Worm (Caenorhabditis elegans) whole organism, L4 larva: ENCODE measurements around the gene med-2.
A peak's percentile ranks its signal among the peaks of the same experiment; 100 is the strongest.

ENCODE experiments used
- D1046.2 ChIP-seq: fragments of 200-800 bp; sonication (Bioruptor generic); IDR thresholded peaks from 2 replicates; pipeline ENCODE4 v1.3.6; 2022; ENCODE audit warnings: missing genetic modification characterization, missing compliant biosample characterization
- F26F4.8 ChIP-seq: fragments of 200-800 bp; sonication (Bioruptor generic); conservative IDR thresholded peaks from 2 replicates; pipeline ENCODE4 v1.3.6; 2022; ENCODE audit warnings: missing genetic modification characterization, missing compliant biosample characterization
- F37D6.2 ChIP-seq: sonication (generic microtip); optimal IDR thresholded peaks from 2 replicates; lab custom pipeline; 2016; ENCODE audit warnings: mild to moderate bottlenecking, missing genetic modification characterization, missing compliant biosample characterization
- R02D3.7 ChIP-seq: fragments of 150-350 bp; sonication (generic microtip); optimal IDR thresholded peaks from 3 replicates; lab custom pipeline; 2014; ENCODE audit warnings: missing biosample characterization, missing genetic modification characterization
- Y105C5A.15 ChIP-seq: fragments of 200-800 bp; sonication (Bioruptor generic); IDR thresholded peaks from 2 replicates; pipeline ENCODE4 v1.3.6; 2022; ENCODE audit warnings: missing genetic modification characterization, missing compliant biosample characterization
- ZK546.5 ChIP-seq, 2 experiments: sonication (generic microtip); optimal IDR thresholded peaks; 2 replicates each; lab custom pipeline; 2017; ENCODE audit warnings: missing biosample characterization in 2 of 2, missing genetic modification characterization in 2 of 2
- aha-1 ChIP-seq: fragments of 150-350 bp; peaks from one replicate; lab custom pipeline; 2014; ENCODE audit warnings: missing biosample characterization, missing genetic modification characterization
- aly-2 ChIP-seq: sonication (generic microtip); optimal IDR thresholded peaks from 2 replicates; lab custom pipeline; 2018; ENCODE audit warnings: missing biosample characterization, missing genetic modification characterization
- ama-1 ChIP-seq: fragments of 150-350 bp; optimal IDR thresholded peaks from 2 replicates; lab custom pipeline; 2014; ENCODE audit warnings: inconsistent platforms, mixed read lengths
- attf-4 ChIP-seq: sonication (generic microtip); optimal IDR thresholded peaks from 3 replicates; lab custom pipeline; 2017; ENCODE audit warnings: missing biosample characterization, missing genetic modification characterization
- ceh-28 ChIP-seq: fragments of 150-350 bp; optimal IDR thresholded peaks from 2 replicates; lab custom pipeline; 2014; ENCODE audit warnings: missing biosample characterization, missing genetic modification reagents, missing genetic modification characterization
- ceh-44 ChIP-seq: fragments of 200-800 bp; sonication (Bioruptor generic); IDR thresholded peaks from 2 replicates; pipeline ENCODE4 v1.3.6; 2022; ENCODE audit warnings: missing genetic modification reagents, missing genetic modification characterization, missing compliant biosample characterization
- ces-1 ChIP-seq: fragments of 150-350 bp; sonication (generic microtip); optimal IDR thresholded peaks from 4 replicates; lab custom pipeline; 2014; ENCODE audit warnings: missing biosample characterization, missing genetic modification reagents, missing genetic modification characterization
- daf-12 ChIP-seq: fragments of 150-350 bp; optimal IDR thresholded peaks from 2 replicates; lab custom pipeline; 2014; ENCODE audit warnings: missing biosample characterization, missing genetic modification reagents, missing genetic modification characterization
- dve-1 ChIP-seq: sonication (generic microtip); optimal IDR thresholded peaks from 2 replicates; lab custom pipeline; 2017; ENCODE audit warnings: antibody characterized with exemption, mild to moderate bottlenecking, missing genetic modification characterization, missing compliant biosample characterization; ENCODE audit not compliant: insufficient read depth
- egl-27 ChIP-seq: sonication (generic microtip); optimal IDR thresholded peaks from 3 replicates; lab custom pipeline; 2017; ENCODE audit warnings: missing biosample characterization, missing genetic modification reagents, missing genetic modification characterization
- egl-43 ChIP-seq: fragments of 200-800 bp; sonication (Bioruptor generic); IDR thresholded peaks from 2 replicates; pipeline ENCODE4 v1.3.6; 2022; ENCODE audit warnings: missing genetic modification reagents, missing genetic modification characterization, missing compliant biosample characterization
- fos-1 ChIP-seq: fragments of 150-350 bp; optimal IDR thresholded peaks from 2 replicates; lab custom pipeline; 2014; ENCODE audit warnings: missing biosample characterization, missing genetic modification characterization
- gei-8 ChIP-seq: fragments of 200-800 bp; sonication (Bioruptor generic); optimal IDR thresholded peaks from 2 replicates; lab custom pipeline; 2018; ENCODE audit warnings: mild to moderate bottlenecking, missing genetic modification characterization, missing compliant biosample characterization
- hlh-30 ChIP-seq: sonication (generic microtip); optimal IDR thresholded peaks from 2 replicates; lab custom pipeline; 2017; ENCODE audit warnings: antibody characterized with exemption, mild to moderate bottlenecking, missing genetic modification characterization, missing compliant biosample characterization; ENCODE audit not compliant: insufficient read depth
- hmg-1.1 ChIP-seq: fragments of 200-800 bp; sonication (Bioruptor generic); IDR thresholded peaks from 2 replicates; pipeline ENCODE4 v1.3.6; 2022; ENCODE audit warnings: missing genetic modification reagents, missing genetic modification characterization, missing compliant biosample characterization
- lin-1 ChIP-seq: fragments of 200-800 bp; sonication (Bioruptor generic); IDR thresholded peaks from 2 replicates; pipeline ENCODE4 v1.3.6; 2022; ENCODE audit warnings: missing genetic modification reagents, missing genetic modification characterization, missing compliant biosample characterization
- lin-13 ChIP-seq: fragments of 150-350 bp; optimal IDR thresholded peaks from 2 replicates; lab custom pipeline; 2014; ENCODE audit warnings: missing biosample characterization, missing genetic modification reagents, missing genetic modification characterization
- lin-38 ChIP-seq: fragments of 200-800 bp; sonication (Bioruptor generic); IDR thresholded peaks from 2 replicates; pipeline ENCODE4 v1.3.6; 2022; ENCODE audit warnings: missing genetic modification reagents, missing genetic modification characterization, missing compliant biosample characterization
- lin-39 ChIP-seq: fragments of 150-350 bp; optimal IDR thresholded peaks from 2 replicates; lab custom pipeline; 2014; ENCODE audit warnings: missing biosample characterization, missing genetic modification reagents, missing genetic modification characterization
- lir-3 ChIP-seq: sonication (generic microtip); optimal IDR thresholded peaks from 2 replicates; lab custom pipeline; 2016; ENCODE audit warnings: mild to moderate bottlenecking, missing genetic modification characterization, missing compliant biosample characterization
- madf-5 ChIP-seq, 2 experiments: fragments of 200-800 bp; sonication (Bioruptor generic); IDR thresholded peaks; 2 replicates each; pipeline ENCODE4 v1.3.6; 2022; ENCODE audit warnings: missing compliant biosample characterization in 2 of 2, missing genetic modification characterization in 2 of 2
- madf-9 ChIP-seq: fragments of 200-800 bp; sonication (Bioruptor generic); conservative IDR thresholded peaks from 2 replicates; pipeline ENCODE4 v1.3.6; 2022; ENCODE audit warnings: missing genetic modification reagents, missing genetic modification characterization, missing compliant biosample characterization
- nhr-102 ChIP-seq: sonication (generic microtip); optimal IDR thresholded peaks from 2 replicates; lab custom pipeline; 2016; ENCODE audit warnings: mild to moderate bottlenecking, missing genetic modification characterization, moderate library complexity, missing compliant biosample characterization
- nhr-111 ChIP-seq: fragments of 200-800 bp; sonication (Bioruptor generic); optimal IDR thresholded peaks from 2 replicates; lab custom pipeline; 2018; ENCODE audit warnings: mild to moderate bottlenecking, missing genetic modification characterization, missing compliant biosample characterization
- nhr-237 ChIP-seq: sonication (generic microtip); optimal IDR thresholded peaks from 2 replicates; lab custom pipeline; 2017; ENCODE audit warnings: missing biosample characterization, missing genetic modification characterization
- nhr-25 ChIP-seq: sonication (generic microtip); optimal IDR thresholded peaks from 2 replicates; lab custom pipeline; 2017; ENCODE audit warnings: missing genetic modification characterization, mild to moderate bottlenecking, missing compliant biosample characterization, antibody characterized with exemption, moderate library complexity, borderline replicate concordance; ENCODE audit not compliant: insufficient read depth
- nhr-48 ChIP-seq: sonication (generic microtip); optimal IDR thresholded peaks from 2 replicates; lab custom pipeline; 2016; ENCODE audit warnings: mild to moderate bottlenecking, missing genetic modification characterization, missing compliant biosample characterization
- nhr-6 ChIP-seq: fragments of 150-350 bp; optimal IDR thresholded peaks from 2 replicates; lab custom pipeline; 2014; ENCODE audit warnings: missing biosample characterization, missing genetic modification characterization
- nhr-76 ChIP-seq: fragments of 150-350 bp; optimal IDR thresholded peaks from 2 replicates; lab custom pipeline; 2014; ENCODE audit warnings: missing biosample characterization, missing genetic modification characterization
- nhr-77 ChIP-seq: fragments of 150-350 bp; optimal IDR thresholded peaks from 2 replicates; lab custom pipeline; 2014; ENCODE audit warnings: missing biosample characterization, missing genetic modification characterization
- php-3 ChIP-seq: fragments of 200-800 bp; sonication (Bioruptor generic); IDR thresholded peaks from 2 replicates; pipeline ENCODE4 v1.3.6; 2022; ENCODE audit warnings: missing genetic modification reagents, missing genetic modification characterization, missing compliant biosample characterization
- rbr-2 ChIP-seq: sonication (generic microtip); optimal IDR thresholded peaks from 2 replicates; lab custom pipeline; 2016; ENCODE audit warnings: missing genotype, missing genetic modification characterization, missing compliant biosample characterization
- saeg-2 ChIP-seq: fragments of 200-800 bp; sonication (Bioruptor generic); IDR thresholded peaks from 2 replicates; pipeline ENCODE4 v1.3.6; 2022; ENCODE audit warnings: missing genetic modification reagents, missing genetic modification characterization, missing compliant biosample characterization
- spr-1 ChIP-seq: sonication (generic microtip); optimal IDR thresholded peaks from 2 replicates; lab custom pipeline; 2016; ENCODE audit warnings: mild to moderate bottlenecking, missing genetic modification characterization, missing compliant biosample characterization
- tag-97 ChIP-seq: fragments of 200-800 bp; sonication (Bioruptor generic); IDR thresholded peaks from 2 replicates; pipeline ENCODE4 v1.3.6; 2022; ENCODE audit warnings: missing genetic modification characterization, missing compliant biosample characterization
- unc-130 ChIP-seq: sonication (generic microtip); optimal IDR thresholded peaks from 2 replicates; lab custom pipeline; 2016; ENCODE audit warnings: missing genetic modification reagents, missing genetic modification characterization, missing compliant biosample characterization
- unc-39 ChIP-seq: sonication (generic microtip); optimal IDR thresholded peaks from 2 replicates; lab custom pipeline; 2017; ENCODE audit warnings: missing biosample characterization, missing genetic modification characterization
- unc-62 ChIP-seq, 3 experiments: fragments of 150-350 bp in 1 of 3; sonication (generic microtip); optimal IDR thresholded peaks in 2 of 3; peaks in 1 of 3; 1 replicate in 1 of 3; 2 replicates in 2 of 3; lab custom pipeline; 2014 to 2017; ENCODE audit warnings: missing biosample characterization in 3 of 3, missing genetic modification characterization in 3 of 3, missing genetic modification reagents in 3 of 3, missing genotype in 1 of 3
- zfp-2 ChIP-seq: sonication (generic microtip); optimal IDR thresholded peaks from 2 replicates; lab custom pipeline; 2016; ENCODE audit warnings: mild to moderate bottlenecking, missing genetic modification characterization, missing compliant biosample characterization
- zip-11 ChIP-seq: fragments of 200-800 bp; sonication (Bioruptor generic); IDR thresholded peaks from 2 replicates; pipeline ENCODE4 v1.3.6; 2022; ENCODE audit warnings: missing genetic modification characterization, missing compliant biosample characterization
- ztf-11 ChIP-seq: fragments of 150-350 bp; optimal IDR thresholded peaks from 2 replicates; lab custom pipeline; 2014; ENCODE audit warnings: missing biosample characterization, missing genetic modification characterization

Gene med-2

DNA sequence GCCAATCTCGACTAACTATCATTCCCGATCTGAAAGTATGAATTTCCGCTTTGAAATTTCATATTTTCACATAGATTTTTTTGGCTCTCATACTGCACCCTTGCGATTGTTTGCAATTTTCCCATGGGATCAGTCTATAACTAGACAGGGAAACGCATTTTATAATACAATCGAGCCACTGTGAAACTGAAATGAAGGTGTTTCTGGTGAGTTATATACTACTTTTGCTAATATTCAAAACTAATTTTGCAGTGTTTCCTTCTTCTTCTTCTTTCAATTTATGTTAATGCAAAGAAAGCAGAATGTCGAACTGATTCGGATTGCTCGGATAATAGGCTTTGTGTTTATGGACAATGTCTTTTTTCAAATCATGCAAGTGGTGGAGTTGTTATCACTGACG is 1.6 kb downstream of the med-2 start:
- TF ChIP-seq zfp-2 (tag; lab: Kevin White, UChicago): no peak
- TF ChIP-seq aha-1: peak; percentile 1
- no peak for TF ChIP-seq aly-2 (tag; lab: Kevin White, UChicago)
- no peak for TF ChIP-seq madf-9 (GFP tag; lab: Robert Waterston, UW)
- no peak for TF ChIP-seq nhr-237 (tag; lab: Kevin White, UChicago)
- no peak for TF ChIP-seq saeg-2 (GFP tag; lab: Robert Waterston, UW)
- TF ChIP-seq ama-1 (lab: Kevin White, UChicago): no peak
- no peak for TF ChIP-seq daf-12 (tag; lab: Kevin White, UChicago)
- TF ChIP-seq unc-130: no peak
- no peak for TF ChIP-seq nhr-6 (tag; lab: Kevin White, UChicago)
- no peak for TF ChIP-seq R02D3.7 (tag; lab: Kevin White, UChicago)
- TF ChIP-seq php-3 (GFP tag; lab: Robert Waterston, UW): no peak
- no peak for TF ChIP-seq lin-13 (GFP tag; lab: Kevin White, UChicago)
- no peak for TF ChIP-seq D1046.2 (GFP tag; lab: Robert Waterston, UW)
- TF ChIP-seq lin-39 (tag; lab: Kevin White, UChicago): no peak
- TF ChIP-seq nhr-102 (tag; lab: Kevin White, UChicago): no peak
- TF ChIP-seq unc-62 (GFP tag; optimal IDR thresholded peaks at IDR 0.05 in 1 of 2; lab: Kevin White, UChicago): peak in 1 of 2 experiments; percentile 98
- TF ChIP-seq unc-62 (tag; optimal IDR thresholded peaks at IDR 0.05; lab: Kevin White, UChicago): no peak

DNA sequence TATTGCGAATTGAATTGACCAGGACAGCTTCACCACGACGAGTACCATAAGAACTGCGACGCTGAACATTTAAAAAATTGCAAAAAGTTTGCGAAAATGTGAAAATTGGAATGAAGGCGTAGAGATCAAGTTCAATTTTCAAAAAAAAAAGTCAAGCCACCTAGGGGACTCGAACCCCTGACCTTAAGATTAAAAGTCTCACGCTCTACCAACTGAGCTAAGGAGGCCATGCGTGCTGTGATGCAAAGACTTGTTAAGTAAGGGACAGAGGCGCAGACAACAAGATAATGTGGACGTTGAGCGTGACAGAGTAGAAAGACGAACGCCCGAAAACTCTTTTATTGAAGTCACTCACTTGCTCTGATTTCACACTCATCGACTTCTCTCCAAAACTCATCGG is 3.3 kb downstream of the med-2 start:
- TF ChIP-seq zip-11 (GFP tag; lab: Robert Waterston, UW) (0 out of 2 replicates have a peak, but pooled peaks have one; percentile 42), hlh-30 (peak; percentile 64), lin-38 (GFP tag; lab: Robert Waterston, UW) (peak; percentile 87), Y105C5A.15 (GFP tag; lab: Robert Waterston, UW) (0 out of 2 replicates have a peak, but pooled peaks have one; percentile 65), madf-5 (GFP tag; IDR thresholded peaks at IDR 0.05; lab: Robert Waterston, UW) (0 out of 4 replicates have a peak, but pooled peaks have one; percentile 43 to 69), lin-39 (tag; lab: Kevin White, UChicago) (no peak), lin-1 (peak; percentile 62), dve-1 (tag; lab: Kevin White, UChicago) (peak; percentile 60), hmg-1.1 (GFP tag; lab: Robert Waterston, UW) (peak; percentile 86), nhr-237 (tag; lab: Kevin White, UChicago) (no peak), nhr-77 (tag; lab: Kevin White, UChicago) (no peak), D1046.2 (GFP tag; lab: Robert Waterston, UW) (0 out of 2 replicates have a peak, but pooled peaks have one; percentile 69), F37D6.2 (no peak), saeg-2 (GFP tag; lab: Robert Waterston, UW) (0 out of 2 replicates have a peak, but pooled peaks have one; percentile 22), attf-4 (tag; lab: Kevin White, UChicago) (no peak), tag-97 (GFP tag; lab: Robert Waterston, UW) (no peak), ZK546.5 (tag; optimal IDR thresholded peaks at IDR 0.05; lab: Kevin White, UChicago) (no peak), ceh-44 (GFP tag; lab: Robert Waterston, UW) (peak; percentile 91), unc-62 (GFP tag; optimal IDR thresholded peaks at IDR 0.05 in 1 of 2; lab: Kevin White, UChicago) (peak in 1 of 2 experiments; percentile 83), unc-62 (tag; optimal IDR thresholded peaks at IDR 0.05; lab: Kevin White, UChicago) (no peak), ztf-11 (tag; lab: Kevin White, UChicago) (no peak), unc-39 (tag; lab: Kevin White, UChicago) (no peak), lir-3 (tag; lab: Kevin White, UChicago) (peak; percentile 49), rbr-2 (tag; lab: Kevin White, UChicago) (peak; percentile 67), aha-1 (peak; percentile 85), spr-1 (tag; lab: Kevin White, UChicago) (peak; percentile 33), lin-13 (GFP tag; lab: Kevin White, UChicago) (peak; percentile 73), nhr-25 (tag; lab: Kevin White, UChicago) (no peak), php-3 (GFP tag; lab: Robert Waterston, UW) (peak; percentile 65; the same call in 1 of the 2 replicates), ces-1 (no peak), nhr-76 (tag; lab: Kevin White, UChicago) (no peak), nhr-48 (tag; lab: Kevin White, UChicago) (peak; percentile 5), egl-27 (tag; lab: Kevin White, UChicago) (no peak), nhr-111 (GFP tag; lab: Kevin White, UChicago) (peak; percentile 80), fos-1 (tag; lab: Kevin White, UChicago) (no peak), gei-8 (peak; percentile 38), F26F4.8 (GFP tag; lab: Robert Waterston, UW) (peak; percentile 88), unc-130 (peak; percentile 51), ceh-28 (no peak), egl-43 (GFP tag; lab: Robert Waterston, UW) (no peak; the same call in 1 of the 2 replicates), ama-1 (lab: Kevin White, UChicago) (peak; percentile 14)
